Worm (Caenorhabditis elegans) whole organism, young adult: ENCODE data around the gene R05G9.1.
A peak's percentile ranks its signal among the peaks of the same experiment; 100 is the strongest.

Experiments used
- B0019.2 ChIP-seq: fragments of 200-800 bp; sonication (Bioruptor generic); conservative IDR thresholded peaks from 2 replicates; pipeline ENCODE4 v1.3.6; 2022; ENCODE audit warnings: missing genetic modification reagents, missing genetic modification characterization, missing compliant biosample characterization
- C06A6.2 ChIP-seq: fragments of 200-800 bp; sonication (Bioruptor generic); conservative IDR thresholded peaks from 2 replicates; pipeline ENCODE4 v1.3.6; 2022; ENCODE audit warnings: missing genetic modification characterization, missing compliant biosample characterization
- C17E4.6 ChIP-seq: fragments of 200-800 bp; sonication (Bioruptor generic); IDR thresholded peaks from 2 replicates; pipeline ENCODE4 v1.3.6; 2022; ENCODE audit warnings: missing genetic modification reagents, missing genetic modification characterization, missing compliant biosample characterization
- F10E7.11 ChIP-seq: sonication (generic microtip); optimal IDR thresholded peaks from 2 replicates; lab custom pipeline; 2017; ENCODE audit warnings: mild to moderate bottlenecking, missing genetic modification characterization, moderate library complexity, missing compliant biosample characterization
- F33H1.4 ChIP-seq: fragments of 200-800 bp; sonication (Bioruptor generic); IDR thresholded peaks from 2 replicates; pipeline ENCODE4 v1.3.6; 2022; ENCODE audit warnings: missing genetic modification reagents, missing genetic modification characterization, missing compliant biosample characterization
- F49E8.2 ChIP-seq: sonication (generic microtip); optimal IDR thresholded peaks from 3 replicates; lab custom pipeline; 2017; ENCODE audit warnings: missing genetic modification characterization, mild to moderate bottlenecking, missing compliant biosample characterization, antibody characterized with exemption, moderate library complexity; ENCODE audit not compliant: insufficient read depth
- K11D2.4 ChIP-seq: fragments of 200-800 bp; sonication (Bioruptor generic); IDR thresholded peaks from 2 replicates; pipeline ENCODE4 v1.3.6; 2022; ENCODE audit warnings: missing genetic modification reagents, missing genetic modification characterization, missing compliant biosample characterization
- T26A5.8 ChIP-seq: sonication (generic microtip); optimal IDR thresholded peaks from 2 replicates; lab custom pipeline; 2016; ENCODE audit warnings: missing genetic modification characterization, missing compliant biosample characterization
- Y53G8AR.9 ChIP-seq: fragments of 200-800 bp; sonication (Bioruptor generic); conservative IDR thresholded peaks from 2 replicates; pipeline ENCODE4 v1.3.6; 2022; ENCODE audit warnings: missing genetic modification reagents, missing genetic modification characterization, missing compliant biosample characterization
- Y95B8A.8 ChIP-seq: fragments of 200-800 bp; sonication (Bioruptor generic); IDR thresholded peaks from 2 replicates; pipeline ENCODE4 v1.3.6; 2022; ENCODE audit warnings: missing genetic modification reagents, missing genetic modification characterization, missing compliant biosample characterization
- ZK185.1 ChIP-seq: sonication (generic microtip); optimal IDR thresholded peaks from 2 replicates; lab custom pipeline; 2016; ENCODE audit warnings: mild to moderate bottlenecking, missing genetic modification characterization, missing compliant biosample characterization; ENCODE audit not compliant: poor library complexity, severe bottlenecking
- ama-1 ChIP-seq, 3 experiments: fragments of 150-350 bp in 1 of 3; sonication (generic microtip) in 2 of 3; optimal IDR thresholded peaks; 2 replicates each; lab custom pipeline; 2014 to 2018; ENCODE audit warnings: missing biosample characterization in 2 of 3, missing genetic modification characterization in 2 of 3, missing genetic modification reagents in 2 of 3
- aptf-3 ChIP-seq: fragments of 200-800 bp; sonication (Bioruptor generic); IDR thresholded peaks from 2 replicates; pipeline ENCODE4 v1.3.6; 2022; ENCODE audit warnings: missing genetic modification characterization, missing compliant biosample characterization
- atf-7 ChIP-seq: sonication (generic microtip); optimal IDR thresholded peaks from 2 replicates; lab custom pipeline; 2017; ENCODE audit warnings: mild to moderate bottlenecking, missing genetic modification characterization, missing compliant biosample characterization
- bed-2 ChIP-seq: fragments of 200-800 bp; sonication (Bioruptor generic); IDR thresholded peaks from 2 replicates; pipeline ENCODE4 v1.3.6; 2022; ENCODE audit warnings: missing genetic modification reagents, missing genetic modification characterization, missing compliant biosample characterization
- ccch-3 ChIP-seq: fragments of 200-800 bp; sonication (Bioruptor generic); optimal IDR thresholded peaks from 2 replicates; lab custom pipeline; 2018; ENCODE audit warnings: mild to moderate bottlenecking, missing genetic modification characterization, missing compliant biosample characterization
- cebp-2 ChIP-seq: fragments of 200-800 bp; sonication (Bioruptor generic); IDR thresholded peaks from 2 replicates; pipeline ENCODE4 v1.3.6; 2022; ENCODE audit warnings: missing genetic modification characterization, missing compliant biosample characterization
- ceh-40 ChIP-seq: fragments of 200-800 bp; sonication (Bioruptor generic); IDR thresholded peaks from 2 replicates; pipeline ENCODE4 v1.3.6; 2022; ENCODE audit warnings: missing genetic modification characterization, missing compliant biosample characterization
- ceh-79 ChIP-seq: sonication (generic microtip); optimal IDR thresholded peaks from 2 replicates; lab custom pipeline; 2017; ENCODE audit warnings: mild to moderate bottlenecking, missing genetic modification characterization, missing compliant biosample characterization
- egrh-3 ChIP-seq: fragments of 200-800 bp; sonication (Bioruptor generic); IDR thresholded peaks from 2 replicates; pipeline ENCODE4 v1.3.6; 2022; ENCODE audit warnings: missing genetic modification reagents, missing genetic modification characterization, missing compliant biosample characterization
- ekl-4 ChIP-seq: fragments of 200-800 bp; sonication (Bioruptor generic); IDR thresholded peaks from 2 replicates; pipeline ENCODE4 v1.3.6; 2022; ENCODE audit warnings: missing genetic modification reagents, missing genetic modification characterization, missing compliant biosample characterization
- ets-4 ChIP-seq: fragments of 200-800 bp; sonication (Bioruptor generic); optimal IDR thresholded peaks from 2 replicates; lab custom pipeline; 2018; ENCODE audit warnings: mild to moderate bottlenecking, missing genetic modification characterization, missing compliant biosample characterization
- gei-17 ChIP-seq: fragments of 200-800 bp; sonication (Bioruptor generic); optimal IDR thresholded peaks from 2 replicates; lab custom pipeline; 2018; ENCODE audit warnings: mild to moderate bottlenecking, missing genetic modification characterization, missing compliant biosample characterization
- him-1 ChIP-seq: sonication (generic microtip); optimal IDR thresholded peaks from 2 replicates; lab custom pipeline; 2016; ENCODE audit warnings: missing genotype, missing genetic modification reagents, missing genetic modification characterization, missing compliant biosample characterization
- hlh-26 ChIP-seq: fragments of 200-800 bp; sonication (Bioruptor generic); conservative IDR thresholded peaks from 2 replicates; pipeline ENCODE4 v1.3.6; 2022; ENCODE audit warnings: missing genetic modification reagents, missing genetic modification characterization, missing compliant biosample characterization
- madf-6 ChIP-seq: fragments of 200-800 bp; sonication (Bioruptor generic); IDR thresholded peaks from 2 replicates; pipeline ENCODE4 v1.3.6; 2022; ENCODE audit warnings: missing genetic modification reagents, missing genetic modification characterization, missing compliant biosample characterization
- mcd-1 ChIP-seq: fragments of 200-800 bp; sonication (Bioruptor generic); IDR thresholded peaks from 2 replicates; pipeline ENCODE4 v1.3.6; 2022; ENCODE audit warnings: missing genetic modification reagents, missing genetic modification characterization, missing compliant biosample characterization
- mel-28 ChIP-seq: sonication (generic microtip); optimal IDR thresholded peaks from 2 replicates; lab custom pipeline; 2016; ENCODE audit warnings: borderline replicate concordance, mild to moderate bottlenecking, missing genetic modification characterization, missing compliant biosample characterization
- nhr-80 ChIP-seq: sonication (generic microtip); optimal IDR thresholded peaks from 2 replicates; lab custom pipeline; 2016; ENCODE audit warnings: missing genetic modification characterization, missing compliant biosample characterization
- nhr-90 ChIP-seq: sonication (generic microtip); optimal IDR thresholded peaks from 2 replicates; lab custom pipeline; 2016; ENCODE audit warnings: missing genotype, mild to moderate bottlenecking, missing genetic modification characterization, missing compliant biosample characterization
- pbrm-1 ChIP-seq: fragments of 200-800 bp; sonication (Bioruptor generic); IDR thresholded peaks from 2 replicates; pipeline ENCODE4 v1.3.6; 2022; ENCODE audit warnings: missing genetic modification reagents, missing genetic modification characterization, missing compliant biosample characterization
- pha-4 ChIP-seq: fragments of 150-350 bp; sonication (generic microtip); optimal IDR thresholded peaks from 2 replicates; lab custom pipeline; 2014; ENCODE audit warnings: missing biosample characterization, missing genetic modification reagents, missing genetic modification characterization
- rec-8 ChIP-seq, 2 experiments: sonication (generic microtip); optimal IDR thresholded peaks; 2 replicates each; lab custom pipeline; 2016; ENCODE audit warnings: mild to moderate bottlenecking in 2 of 2, missing genetic modification characterization in 2 of 2, missing genetic modification reagents in 2 of 2, missing genotype in 2 of 2, missing biosample characterization in 1 of 2, missing compliant biosample characterization in 1 of 2, moderate library complexity in 1 of 2
- repo-1 ChIP-seq: sonication (generic microtip); optimal IDR thresholded peaks from 2 replicates; lab custom pipeline; 2017; ENCODE audit warnings: mild to moderate bottlenecking, missing genetic modification characterization, missing compliant biosample characterization
- rpc-1 ChIP-seq, 2 experiments: fragments of 150-350 bp in 1 of 2; sonication (generic microtip) in 1 of 2; optimal IDR thresholded peaks; 2 replicates each; lab custom pipeline; 2014 to 2018; ENCODE audit warnings: missing biosample characterization in 1 of 2, missing genetic modification characterization in 1 of 2, missing genetic modification reagents in 1 of 2, missing genotype in 1 of 2
- sptf-2 ChIP-seq: fragments of 200-800 bp; sonication (Bioruptor generic); optimal IDR thresholded peaks from 2 replicates; lab custom pipeline; 2018; ENCODE audit warnings: mild to moderate bottlenecking, missing genetic modification characterization, missing compliant biosample characterization
- tbp1 ChIP-seq: fragments of 200-800 bp; sonication (Bioruptor generic); optimal IDR thresholded peaks from 2 replicates; lab custom pipeline; 2018; ENCODE audit warnings: mild to moderate bottlenecking, missing genetic modification characterization, missing compliant biosample characterization
- tlf-1 ChIP-seq: fragments of 200-800 bp; sonication (Bioruptor generic); optimal IDR thresholded peaks from 2 replicates; lab custom pipeline; 2018; ENCODE audit warnings: mild to moderate bottlenecking, missing genetic modification characterization, missing compliant biosample characterization
- unc-62 ChIP-seq: fragments of 150-350 bp; optimal IDR thresholded peaks from 2 replicates; lab custom pipeline; 2014; ENCODE audit warnings: missing biosample characterization, missing genetic modification reagents, missing genetic modification characterization

The R05G9.1 gene

DNA sequence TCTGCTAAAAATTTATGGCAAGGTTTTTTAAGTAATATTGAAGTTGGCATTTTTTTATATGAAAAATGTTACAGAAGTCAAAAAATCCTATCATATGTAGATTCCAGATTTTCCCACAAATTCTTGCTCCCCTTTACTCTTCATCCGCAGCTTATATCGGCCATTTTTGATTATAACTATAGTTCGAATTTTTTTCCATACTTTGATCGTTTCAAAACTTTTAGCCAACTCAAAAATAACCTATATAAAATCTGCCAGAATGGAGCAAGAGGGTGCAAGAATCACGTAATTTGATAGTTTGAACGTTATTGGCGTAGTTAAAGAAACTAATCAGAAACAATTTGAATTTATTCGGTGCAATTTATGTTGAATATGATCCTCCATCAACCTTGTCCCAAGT, 21.0 kb downstream of the R05G9.1 start:
- no peak for TF ChIP-seq C06A6.2
- TF ChIP-seq ceh-79 (tag; lab: Kevin White, UChicago) = no peak
- no peak for TF ChIP-seq C17E4.6
- no peak for TF ChIP-seq Y53G8AR.9 (GFP tag; lab: Robert Waterston, UW)
- TF ChIP-seq atf-7 (tag; lab: Kevin White, UChicago) = no peak
- no peak for TF ChIP-seq madf-6 (GFP tag; lab: Robert Waterston, UW)
- TF ChIP-seq nhr-90 (tag; lab: Kevin White, UChicago) = no peak
- no peak for TF ChIP-seq K11D2.4 (GFP tag; lab: Robert Waterston, UW)
- no peak for TF ChIP-seq Y95B8A.8 (GFP tag; lab: Robert Waterston, UW)

DNA sequence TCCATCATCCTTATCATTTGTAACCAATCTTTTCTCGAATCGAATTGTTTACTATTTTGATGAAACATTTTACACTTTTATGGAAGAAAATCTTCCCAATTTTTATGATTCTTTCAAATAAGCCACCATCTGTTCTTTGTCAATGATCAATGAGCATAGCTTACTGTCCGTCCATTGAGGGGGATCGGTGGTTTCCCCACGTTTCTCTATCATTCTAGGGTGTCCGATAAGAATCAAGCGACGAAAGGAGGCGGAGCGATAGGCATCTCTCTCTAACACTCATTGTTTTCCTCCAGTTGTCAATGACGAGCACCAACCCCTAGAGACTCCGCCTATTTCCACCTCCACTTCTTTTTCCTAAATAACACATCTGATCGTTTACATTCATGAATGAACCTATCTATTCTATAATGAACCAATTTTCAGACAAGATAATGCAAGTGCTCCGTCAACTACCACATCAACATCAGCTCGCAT, 21.6 kb downstream of the R05G9.1 start, which contains the start of gene C56E6.2:
Gene C56E6.2 (plus strand): TSS at position 427 of the 477 bp plus-strand sequence.
- TF ChIP-seq ekl-4 (GFP tag; lab: Robert Waterston, UW) (no peak), rpc-1 (optimal IDR thresholded peaks at IDR 0.05; lab: Kevin White, UChicago) (no peak), rpc-1 (tag; optimal IDR thresholded peaks at IDR 0.05; lab: Kevin White, UChicago) (no peak), nhr-80 (tag; lab: Kevin White, UChicago) (peak; percentile 43), ceh-40 (GFP tag; lab: Robert Waterston, UW) (0 out of 2 replicates have a peak, but pooled peaks have one; percentile 35), ets-4 (no peak), bed-2 (no peak), pha-4 (tag; lab: Kevin White, UChicago) (no peak), F49E8.2 (tag; lab: Kevin White, UChicago) (no peak), gei-17 (GFP tag; lab: Kevin White, UChicago) (no peak)

DNA sequence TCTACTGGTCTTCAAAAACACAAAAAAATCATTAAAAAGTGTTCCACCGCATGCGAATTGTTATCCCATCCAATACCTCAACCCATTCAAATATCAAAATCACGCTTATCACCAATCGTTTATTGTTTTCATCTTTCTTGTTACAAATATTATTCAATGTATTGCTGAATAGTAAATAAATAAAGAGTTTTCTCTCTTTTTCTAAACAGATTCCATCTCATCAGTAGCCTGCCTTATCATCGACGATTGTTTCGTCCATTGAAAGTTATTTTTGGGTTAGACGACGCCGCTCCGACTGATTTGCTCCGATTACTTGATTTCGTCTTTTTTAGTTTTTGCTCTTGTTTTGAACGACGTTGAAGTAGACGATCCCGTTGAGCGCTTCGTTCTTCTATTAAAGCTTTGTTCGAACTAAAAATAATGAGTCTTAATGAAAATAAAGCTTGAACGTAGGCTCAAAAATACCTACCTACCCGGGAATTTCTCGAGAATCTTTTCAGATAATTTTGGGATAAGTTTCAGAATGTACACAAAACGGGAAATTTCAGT, 23.2 kb downstream of the R05G9.1 start:
- TF ChIP-seq unc-62 = no peak
- TF ChIP-seq ama-1 (optimal IDR thresholded peaks at IDR 0.05; lab: Kevin White, UChicago) = peak; percentile 14
- TF ChIP-seq ama-1 (GFP tag; optimal IDR thresholded peaks at IDR 0.05; lab: Kevin White, UChicago) = no peak
- peak; percentile 19 for TF ChIP-seq repo-1 (tag; lab: Kevin White, UChicago)

DNA sequence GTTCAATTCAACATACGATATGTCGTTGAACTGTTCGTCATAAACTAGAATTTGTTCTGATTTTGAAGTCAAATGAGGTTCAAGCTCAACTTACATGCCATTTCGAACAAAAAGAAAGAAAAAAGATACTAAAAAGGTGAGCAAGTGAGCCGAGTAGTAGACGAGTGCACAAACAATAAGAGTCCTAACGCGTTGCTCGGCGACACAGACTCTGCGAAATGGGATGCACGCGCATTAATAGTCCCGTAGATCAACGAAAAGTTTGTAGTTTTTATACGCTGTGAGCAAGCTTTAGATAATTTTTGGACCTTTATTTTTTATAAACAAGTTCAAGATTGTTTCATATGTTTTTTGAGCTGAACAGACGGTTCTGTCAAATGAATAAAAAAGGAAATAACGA, 25.7 kb downstream of the R05G9.1 start, which contains the start of gene C56E6.4:
Gene C56E6.4 (minus strand): TSS at position 101 of the 400 bp plus-strand sequence.
- TF ChIP-seq ekl-4 (GFP tag; lab: Robert Waterston, UW) (no peak), rec-8 (tag; optimal IDR thresholded peaks at IDR 0.05; lab: Kevin White, UChicago) (no peak), aptf-3 (GFP tag; lab: Robert Waterston, UW) (no peak), him-1 (tag; lab: Kevin White, UChicago) (no peak), egrh-3 (GFP tag; lab: Robert Waterston, UW) (no peak), B0019.2 (no peak), ccch-3 (GFP tag; lab: Kevin White, UChicago) (no peak), pbrm-1 (GFP tag; lab: Robert Waterston, UW) (no peak)
- TF ChIP-seq, all 124 proteins: peak for 0

DNA sequence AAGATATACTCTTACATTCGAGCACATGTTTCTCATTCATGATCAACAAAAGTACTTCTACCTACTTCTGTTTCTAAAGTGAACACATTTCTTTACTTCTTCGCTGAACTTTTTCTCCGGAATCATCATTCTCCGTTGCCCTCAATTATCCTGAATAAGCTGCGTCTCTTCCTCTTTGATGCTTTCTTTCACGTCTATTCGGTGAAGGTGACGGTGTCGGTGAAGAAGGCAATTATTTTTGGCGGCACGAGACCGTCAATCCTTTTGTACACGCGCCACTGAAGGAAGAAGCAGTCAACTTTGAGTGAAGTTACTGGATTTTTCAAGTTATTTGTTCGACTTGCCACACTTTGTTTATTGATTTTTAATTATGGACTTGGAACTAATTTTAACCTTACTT, 28.6 kb downstream of the R05G9.1 start, which contains the start of gene abch-1:
Gene abch-1 (minus strand): TSS at position 101 of the 400 bp plus-strand sequence.
- TF ChIP-seq F33H1.4 (GFP tag; lab: Robert Waterston, UW) (no peak), mcd-1 (no peak), F10E7.11 (no peak), mel-28 (tag; lab: Kevin White, UChicago) (no peak), rec-8 (tag; optimal IDR thresholded peaks at IDR 0.05; lab: Kevin White, UChicago) (no peak), ZK185.1 (tag; lab: Kevin White, UChicago) (no peak), ceh-40 (GFP tag; lab: Robert Waterston, UW) (no peak), T26A5.8 (tag; lab: Kevin White, UChicago) (no peak), sptf-2 (no peak), tbp1 (GFP tag; lab: Kevin White, UChicago) (no peak), hlh-26 (GFP tag; lab: Robert Waterston, UW) (no peak), tlf-1 (GFP tag; lab: Kevin White, UChicago) (no peak), cebp-2 (no peak)
